Worm (Caenorhabditis elegans): Measurements from ENCODE around the gene F21H7.5.

The F21H7.5 gene

ce11 chrV:16232180-16232579, 5.1 kb upstream of the F21H7.5 start, which contains the start of gene gst-22:
TSS of gene gst-22 (minus strand) at chrV:16232282.
- TF ChIP-seq ceh-36 (tag; optimal IDR thresholded peaks at IDR 0.05) = no peak
- TF ChIP-seq ets-7 (tag; optimal IDR thresholded peaks at IDR 0.05) = no peak
- TF ChIP-seq hnd-1 (tag; optimal IDR thresholded peaks at IDR 0.05) = no peak
- no peak for TF ChIP-seq ama-1 (optimal IDR thresholded peaks at IDR 0.05)
- TF ChIP-seq ceh-13 (GFP tag; optimal IDR thresholded peaks at IDR 0.05) = no peak
- TF ChIP-seq hmg-4 (GFP tag; optimal IDR thresholded peaks at IDR 0.05) = no peak
- no peak for TF ChIP-seq B0310.2 (tag; optimal IDR thresholded peaks at IDR 0.05)
- TF ChIP-seq pes-1 (GFP tag; IDR thresholded peaks at IDR 0.05) = no peak
- no peak for TF ChIP-seq sea-1 (GFP tag; conservative IDR thresholded peaks at IDR 0.05)
- no peak for TF ChIP-seq tra-4 (tag; optimal IDR thresholded peaks at IDR 0.05)
- TF ChIP-seq flt-1 (GFP tag; IDR thresholded peaks at IDR 0.05) = no peak
- TF ChIP-seq F13C5.2 (tag; optimal IDR thresholded peaks at IDR 0.05) = no peak
- TF ChIP-seq hmbx-1 (tag; optimal IDR thresholded peaks at IDR 0.05) = no peak
- no peak for TF ChIP-seq aly-1 (tag; optimal IDR thresholded peaks at IDR 0.05)

ce11 chrV:16233624-16234023, 3.7 kb upstream of the F21H7.5 start, which contains the start of gene clec-233:
TSS of gene clec-233 (plus strand) at chrV:16233924.
- no peak for TF ChIP-seq pes-1 (GFP tag; IDR thresholded peaks at IDR 0.05)
- TF ChIP-seq F13C5.2 (tag; optimal IDR thresholded peaks at IDR 0.05) = no peak
- no peak for TF ChIP-seq tbx-37 (GFP tag; conservative IDR thresholded peaks at IDR 0.05)
- no peak for TF ChIP-seq hnd-1 (tag; optimal IDR thresholded peaks at IDR 0.05)
- no peak for TF ChIP-seq tbx-11 (GFP tag; IDR thresholded peaks at IDR 0.05)
- no peak for TF ChIP-seq hmg-4 (GFP tag; optimal IDR thresholded peaks at IDR 0.05)
- TF ChIP-seq tra-4 (tag; optimal IDR thresholded peaks at IDR 0.05) = no peak
- TF ChIP-seq hmbx-1 (tag; optimal IDR thresholded peaks at IDR 0.05) = no peak
- no peak for TF ChIP-seq B0310.2 (tag; optimal IDR thresholded peaks at IDR 0.05)
- no peak for TF ChIP-seq ceh-36 (tag; optimal IDR thresholded peaks at IDR 0.05)
- TF ChIP-seq ceh-13 (GFP tag; optimal IDR thresholded peaks at IDR 0.05) = no peak
- no peak for TF ChIP-seq ama-1 (optimal IDR thresholded peaks at IDR 0.05)
- TF ChIP-seq scrt-1 (GFP tag; IDR thresholded peaks at IDR 0.05) = no peak
- no peak for TF ChIP-seq sea-1 (GFP tag; conservative IDR thresholded peaks at IDR 0.05)

ce11 chrV:16235135-16235534, 2.2 kb upstream of the F21H7.5 start, which contains the start of gene F21H7.3:
TSS of gene F21H7.3 (minus strand) at chrV:16235235.
- TF ChIP-seq sea-1 (GFP tag; conservative IDR thresholded peaks at IDR 0.05) (no peak), tbx-37 (GFP tag; conservative IDR thresholded peaks at IDR 0.05) (no peak)

ce11 chrV:16235647-16236046, 1.7 kb upstream of the F21H7.5 start, which contains the start of gene srh-98:
TSS of gene srh-98 (minus strand) at chrV:16235747.
- TF ChIP-seq tra-4 (tag; optimal IDR thresholded peaks at IDR 0.05) = no peak
- TF ChIP-seq ceh-13 (GFP tag; optimal IDR thresholded peaks at IDR 0.05) = no peak
- no peak for TF ChIP-seq B0310.2 (tag; optimal IDR thresholded peaks at IDR 0.05)
- TF ChIP-seq sea-1 (GFP tag; conservative IDR thresholded peaks at IDR 0.05) = no peak
- TF ChIP-seq flt-1 (GFP tag; IDR thresholded peaks at IDR 0.05) = no peak
- TF ChIP-seq tbx-11 (GFP tag; IDR thresholded peaks at IDR 0.05) = no peak
- TF ChIP-seq hmg-4 (GFP tag; optimal IDR thresholded peaks at IDR 0.05) = no peak
- no peak for TF ChIP-seq tbx-37 (GFP tag; conservative IDR thresholded peaks at IDR 0.05)
- no peak for TF ChIP-seq aly-1 (tag; optimal IDR thresholded peaks at IDR 0.05)

ce11 chrV:16244078-16244477, 6.8 kb downstream of the F21H7.5 start, which contains the start of gene srh-104:
TSS of gene srh-104 (minus strand) at chrV:16244178.
- TF ChIP-seq B0310.2 (tag; optimal IDR thresholded peaks at IDR 0.05) (no peak), ama-1 (optimal IDR thresholded peaks at IDR 0.05) (no peak)

ce11 chrV:16246579-16246978, 9.3 kb downstream of the F21H7.5 start, which contains the start of gene srh-95:
TSS of gene srh-95 (plus strand) at chrV:16246879.
- no peak for TF ChIP-seq ets-7 (tag; optimal IDR thresholded peaks at IDR 0.05)
- no peak for TF ChIP-seq scrt-1 (GFP tag; IDR thresholded peaks at IDR 0.05)
- no peak for TF ChIP-seq tra-4 (tag; optimal IDR thresholded peaks at IDR 0.05)
- TF ChIP-seq tbx-11 (GFP tag; IDR thresholded peaks at IDR 0.05) = no peak
- TF ChIP-seq sea-1 (GFP tag; conservative IDR thresholded peaks at IDR 0.05) = no peak
- TF ChIP-seq ama-1 (optimal IDR thresholded peaks at IDR 0.05) = no peak
- no peak for TF ChIP-seq hmbx-1 (tag; optimal IDR thresholded peaks at IDR 0.05)

ce11 chrV:16249105-16249504, 11.8 kb downstream of the F21H7.5 start:
- TF ChIP-seq hmbx-1 (tag; optimal IDR thresholded peaks at IDR 0.05) = no peak
- TF ChIP-seq tra-4 (tag; optimal IDR thresholded peaks at IDR 0.05) = no peak
- no peak for TF ChIP-seq ceh-36 (tag; optimal IDR thresholded peaks at IDR 0.05)
- TF ChIP-seq hnd-1 (tag; optimal IDR thresholded peaks at IDR 0.05) = no peak
- no peak for TF ChIP-seq hmg-4 (GFP tag; optimal IDR thresholded peaks at IDR 0.05)
- TF ChIP-seq scrt-1 (GFP tag; IDR thresholded peaks at IDR 0.05) = no peak
- no peak for TF ChIP-seq F13C5.2 (tag; optimal IDR thresholded peaks at IDR 0.05)
- TF ChIP-seq tbx-11 (GFP tag; IDR thresholded peaks at IDR 0.05) = no peak
- no peak for TF ChIP-seq aly-1 (tag; optimal IDR thresholded peaks at IDR 0.05)
- no peak for TF ChIP-seq flt-1 (GFP tag; IDR thresholded peaks at IDR 0.05)
- no peak for TF ChIP-seq sea-1 (GFP tag; conservative IDR thresholded peaks at IDR 0.05)
- TF ChIP-seq ets-7 (tag; optimal IDR thresholded peaks at IDR 0.05) = no peak
- no peak for TF ChIP-seq B0310.2 (tag; optimal IDR thresholded peaks at IDR 0.05)
- no peak for TF ChIP-seq pes-1 (GFP tag; IDR thresholded peaks at IDR 0.05)
- TF ChIP-seq ama-1 (optimal IDR thresholded peaks at IDR 0.05) = no peak
- TF ChIP-seq tbx-37 (GFP tag; conservative IDR thresholded peaks at IDR 0.05) = no peak
- TF ChIP-seq ceh-13 (GFP tag; optimal IDR thresholded peaks at IDR 0.05) = no peak

ce11 chrV:16253687-16254086, 16.4 kb downstream of the F21H7.5 start, which contains the start of gene gcy-20:
TSS of gene gcy-20 (minus strand) at chrV:16253787.
- TF ChIP-seq ama-1 (optimal IDR thresholded peaks at IDR 0.05) (no peak), pes-1 (GFP tag; IDR thresholded peaks at IDR 0.05) (no peak), ets-7 (tag; optimal IDR thresholded peaks at IDR 0.05) (no peak), tbx-37 (GFP tag; conservative IDR thresholded peaks at IDR 0.05) (no peak), B0310.2 (tag; optimal IDR thresholded peaks at IDR 0.05) (no peak), ceh-13 (GFP tag; optimal IDR thresholded peaks at IDR 0.05) (no peak), flt-1 (GFP tag; IDR thresholded peaks at IDR 0.05) (no peak), tra-4 (tag; optimal IDR thresholded peaks at IDR 0.05) (no peak), tbx-11 (GFP tag; IDR thresholded peaks at IDR 0.05) (no peak), hnd-1 (tag; optimal IDR thresholded peaks at IDR 0.05) (no peak), F13C5.2 (tag; optimal IDR thresholded peaks at IDR 0.05) (no peak), hmg-4 (GFP tag; optimal IDR thresholded peaks at IDR 0.05) (no peak), aly-1 (tag; optimal IDR thresholded peaks at IDR 0.05) (no peak), sea-1 (GFP tag; conservative IDR thresholded peaks at IDR 0.05) (no peak), hmbx-1 (tag; optimal IDR thresholded peaks at IDR 0.05) (no peak), scrt-1 (GFP tag; IDR thresholded peaks at IDR 0.05) (no peak)
